Fruit fly (Drosophila melanogaster): ENCODE results near the gene RasGAP1.
"Not testable (repeated sequence)": the region's sequence is repeated elsewhere in the genome, so short reads cannot be mapped to it uniquely, and the experiment has no call there.

RasGAP1 gene

dm6 chr3L:9799398-9799797 is 55.7 kb downstream of the RasGAP1 start, which contains the start of gene Ilp2:
TSS of gene Ilp2 (plus strand) at chr3L:9799698.
- TF ChIP-seq br (GFP tag; optimal IDR thresholded peaks at IDR 0.05) (no peak), Jra (GFP tag; optimal IDR thresholded peaks at IDR 0.05) (no peak), Hnf4 (GFP tag; optimal IDR thresholded peaks at IDR 0.05) (no peak), h (GFP tag; optimal IDR thresholded peaks at IDR 0.05) (no peak), dmrt93B (GFP tag; optimal IDR thresholded peaks at IDR 0.05) (no peak), tai (GFP tag; optimal IDR thresholded peaks at IDR 0.05) (no peak), foxo (GFP tag; optimal IDR thresholded peaks at IDR 0.05) (no peak), Rel (GFP tag; optimal IDR thresholded peaks at IDR 0.05) (no peak), Rel (tag; optimal IDR thresholded peaks at IDR 0.05) (no peak), Dif (GFP tag; optimal IDR thresholded peaks at IDR 0.05; ENCODE audit: partially characterized antibody) (no peak), CG9705 (GFP tag; optimal IDR thresholded peaks at IDR 0.05) (no peak), jim (GFP tag; optimal IDR thresholded peaks at IDR 0.05) (no peak), sv (GFP tag; optimal IDR thresholded peaks at IDR 0.05) (no peak), Sp1 (GFP tag; optimal IDR thresholded peaks at IDR 0.05) (no peak), psq (GFP tag; optimal IDR thresholded peaks at IDR 0.05) (no peak), Hr83 (GFP tag; optimal IDR thresholded peaks at IDR 0.05; ENCODE audit: poor library complexity, severe bottlenecking) (no peak), lola (GFP tag; optimal IDR thresholded peaks at IDR 0.05) (no peak), rgr (GFP tag; optimal IDR thresholded peaks at IDR 0.05) (no peak), OdsH (GFP tag; optimal IDR thresholded peaks at IDR 0.05) (no peak), fru (GFP tag; optimal IDR thresholded peaks at IDR 0.05) (no peak)

dm6 chr3L:9798120-9798519 is 57.0 kb downstream of the RasGAP1 start, which contains the start of gene Ilp1:
TSS of gene Ilp1 (plus strand) at chr3L:9798420.
- not testable (repeated sequence) for TF ChIP-seq jim, sv, N (GFP tag; optimal IDR thresholded peaks at IDR 0.05)

- TF ChIP-seq Sp1 (GFP tag; optimal IDR thresholded peaks at IDR 0.05) (no peak), woc (GFP tag; optimal IDR thresholded peaks at IDR 0.05) (no peak), usp (GFP tag; optimal IDR thresholded peaks at IDR 0.05) (no peak), lola (GFP tag; optimal IDR thresholded peaks at IDR 0.05) (no peak), h (GFP tag; optimal IDR thresholded peaks at IDR 0.05) (no peak), ey (GFP tag; optimal IDR thresholded peaks at IDR 0.05) (no peak), Mio (GFP tag; optimal IDR thresholded peaks at IDR 0.05) (no peak), dl (GFP tag; optimal IDR thresholded peaks at IDR 0.05; ENCODE audit: insufficient read depth in 1 of 2, partially characterized antibody in 2 of 2) (no peak), N (GFP tag; optimal IDR thresholded peaks at IDR 0.05) (no peak), dmrt93B (GFP tag; optimal IDR thresholded peaks at IDR 0.05) (no peak), Hr83 (GFP tag; optimal IDR thresholded peaks at IDR 0.05; ENCODE audit: poor library complexity, severe bottlenecking) (no peak), Jra (GFP tag; optimal IDR thresholded peaks at IDR 0.05) (no peak)
These were observed 57.5 kb downstream of the RasGAP1 start, which contains the start of gene Zasp67 for dm6 chr3L:9797587-9797986. TSS of gene Zasp67 (minus strand) at chr3L:9797687.

Data from whole organism, wandering third instar larva.